Worm (Caenorhabditis elegans) whole organism, late embryonic: ENCODE measurements around the gene atf-6.

ENCODE experiments used
- C08G9.2 ChIP-seq: sonication (generic microtip); optimal IDR thresholded peaks from 2 replicates; lab custom pipeline; 2016; ENCODE audit warnings: mild to moderate bottlenecking, missing genetic modification characterization, moderate library complexity, missing compliant biosample characterization
- F13H6.1 ChIP-seq: sonication (generic microtip); optimal IDR thresholded peaks from 2 replicates; lab custom pipeline; 2016; ENCODE audit warnings: missing genetic modification characterization, missing compliant biosample characterization
- ceh-30 ChIP-seq: fragments of 150-350 bp; optimal IDR thresholded peaks from 2 replicates; lab custom pipeline; 2014; ENCODE audit warnings: missing biosample characterization, missing genetic modification characterization
- elt-4 ChIP-seq: sonication (generic microtip); optimal IDR thresholded peaks from 2 replicates; lab custom pipeline; 2016; ENCODE audit warnings: missing genetic modification characterization, missing compliant biosample characterization
- hlh-15 ChIP-seq: sonication (generic microtip); optimal IDR thresholded peaks from 2 replicates; lab custom pipeline; 2016; ENCODE audit warnings: missing genetic modification characterization, missing compliant biosample characterization
- mec-3 ChIP-seq: sonication (generic microtip); optimal IDR thresholded peaks from 2 replicates; lab custom pipeline; 2016; ENCODE audit warnings: borderline replicate concordance, missing genetic modification characterization, missing compliant biosample characterization
- nhr-11 ChIP-seq: fragments of 150-350 bp; optimal IDR thresholded peaks from 2 replicates; lab custom pipeline; 2014; ENCODE audit warnings: missing biosample characterization, missing genetic modification characterization
- nhr-232 ChIP-seq: sonication (generic microtip); optimal IDR thresholded peaks from 2 replicates; lab custom pipeline; 2016; ENCODE audit warnings: missing genetic modification characterization, missing compliant biosample characterization
- unc-55 ChIP-seq: sonication (generic microtip); optimal IDR thresholded peaks from 2 replicates; lab custom pipeline; 2017; ENCODE audit warnings: missing biosample characterization, missing genetic modification reagents, missing genetic modification characterization
- unc-86 ChIP-seq: sonication (generic microtip); optimal IDR thresholded peaks from 2 replicates; lab custom pipeline; 2016; ENCODE audit warnings: missing genetic modification characterization, missing compliant biosample characterization

- TF ChIP-seq nhr-11 (tag; lab: Kevin White, UChicago) = no peak
- no peak for TF ChIP-seq F13H6.1
- TF ChIP-seq unc-86 = no peak
- TF ChIP-seq hlh-15 (tag; lab: Kevin White, UChicago) = no peak
- no peak for TF ChIP-seq nhr-232 (tag; lab: Kevin White, UChicago)
- TF ChIP-seq elt-4 (tag; lab: Kevin White, UChicago) = no peak
- no peak for TF ChIP-seq ceh-30 (tag; lab: Kevin White, UChicago)
- TF ChIP-seq mec-3 (tag; lab: Kevin White, UChicago) = no peak
- no peak for TF ChIP-seq C08G9.2 (tag; lab: Kevin White, UChicago)
- TF ChIP-seq unc-55 (GFP tag; lab: Kevin White, UChicago) = no peak
These were observed 35.1 kb downstream of the atf-6 start for ce11 chrX:12515596-12516481.
